Fruit fly (Drosophila melanogaster) whole organism, embryonic: ENCODE data around the gene AsnRS.

Experiments used
- Asciz ChIP-seq: fragments of 200-800 bp; sonication (Bioruptor generic); optimal IDR thresholded peaks from 2 replicates; lab custom pipeline; 2017; ENCODE audit warnings: missing biosample characterization, mild to moderate bottlenecking, missing genetic modification characterization, missing genetic modification reagents
- Atf-2 ChIP-seq: fragments of 200-800 bp; sonication (Bioruptor generic); optimal IDR thresholded peaks from 2 replicates; lab custom pipeline; 2016; ENCODE audit warnings: missing biosample characterization, missing genetic modification characterization
- Atf6 ChIP-seq: fragments of 200-800 bp; sonication (Bioruptor generic); IDR thresholded peaks from 2 replicates; pipeline ENCODE4 v1.3.6; 2022; ENCODE audit warnings: missing biosample characterization, missing genetic modification characterization
- BEAF-32 ChIP-seq: fragments of 200-800 bp; sonication (Bioruptor generic); optimal IDR thresholded peaks from 3 replicates; lab custom pipeline; 2017; ENCODE audit warnings: missing biosample characterization, missing genetic modification characterization, mild to moderate bottlenecking, moderate library complexity, missing genetic modification reagents
- CG13123 ChIP-seq: fragments of 200-800 bp; sonication (Bioruptor generic); optimal IDR thresholded peaks from 2 replicates; lab custom pipeline; 2016; ENCODE audit warnings: missing biosample characterization, missing genetic modification characterization
- CG17186 ChIP-seq: fragments of 200-800 bp; sonication (Bioruptor generic); optimal IDR thresholded peaks from 3 replicates; lab custom pipeline; 2017; ENCODE audit warnings: missing biosample characterization, missing genetic modification reagents, missing genetic modification characterization
- CG17612 ChIP-seq: fragments of 200-800 bp; sonication (Bioruptor generic); IDR thresholded peaks from 2 replicates; pipeline ENCODE4 v1.3.6; 2022; ENCODE audit warnings: missing biosample characterization, missing genetic modification characterization
- CG18262 ChIP-seq: fragments of 200-800 bp; optimal IDR thresholded peaks from 3 replicates; lab custom pipeline; 2019; ENCODE audit warnings: missing biosample characterization, mild to moderate bottlenecking, missing genetic modification characterization, moderate library complexity
- CG34224 ChIP-seq: fragments of 200-800 bp; sonication (Bioruptor generic); IDR thresholded peaks from 3 replicates; pipeline ENCODE4 v1.3.6; 2022; ENCODE audit warnings: missing biosample characterization, missing genetic modification characterization; ENCODE audit not compliant: partially characterized antibody
- CG34422 ChIP-seq: fragments of 200-800 bp; sonication (Bioruptor generic); IDR thresholded peaks from 3 replicates; pipeline ENCODE4 v1.3.6; 2022; ENCODE audit warnings: missing biosample characterization, missing genetic modification characterization
- CG5953 ChIP-seq: fragments of 200-800 bp; sonication (Bioruptor generic); IDR thresholded peaks from 2 replicates; pipeline ENCODE4 v1.3.6; 2022; ENCODE audit warnings: missing biosample characterization, missing genetic modification characterization
- CG6765 ChIP-seq: fragments of 200-800 bp; sonication (Bioruptor generic); optimal IDR thresholded peaks from 3 replicates; lab custom pipeline; 2017; ENCODE audit warnings: missing biosample characterization, mild to moderate bottlenecking, missing genetic modification characterization
- CG6791 ChIP-seq: fragments of 200-800 bp; sonication (Bioruptor generic); IDR thresholded peaks from 3 replicates; pipeline ENCODE4 v1.3.6; 2022; ENCODE audit warnings: missing biosample characterization, missing genetic modification characterization; ENCODE audit not compliant: partially characterized antibody
- CG8944 ChIP-seq: fragments of 200-800 bp; sonication (Bioruptor generic); optimal IDR thresholded peaks from 3 replicates; lab custom pipeline; 2016; ENCODE audit warnings: missing biosample characterization, missing genetic modification characterization
- CG9727 ChIP-seq: fragments of 200-800 bp; sonication (Bioruptor generic); optimal IDR thresholded peaks from 3 replicates; lab custom pipeline; 2017; ENCODE audit warnings: missing biosample characterization, mild to moderate bottlenecking, missing genetic modification characterization
- Dfd ChIP-seq, 2 experiments: fragments of >200 bp; optimal IDR thresholded peaks; 2 replicates each; lab custom pipeline; 2017; ENCODE audit warnings: missing biosample characterization in 2 of 2, missing genetic modification characterization in 2 of 2
- Ets97D ChIP-seq: fragments of 200-800 bp; sonication (Bioruptor generic); optimal IDR thresholded peaks from 3 replicates; lab custom pipeline; 2016; ENCODE audit warnings: missing biosample characterization, missing genetic modification characterization
- HLH4C ChIP-seq: fragments of 200-800 bp; sonication (Bioruptor generic); IDR thresholded peaks from 3 replicates; pipeline ENCODE4 v1.3.6; 2022; ENCODE audit warnings: missing biosample characterization, missing genetic modification characterization; ENCODE audit not compliant: partially characterized antibody
- HmgZ ChIP-seq: fragments of 200-800 bp; sonication (Bioruptor generic); optimal IDR thresholded peaks from 2 replicates; lab custom pipeline; 2018; ENCODE audit warnings: missing biosample characterization, mild to moderate bottlenecking, missing genetic modification characterization
- Jarid2 ChIP-seq: fragments of 200-800 bp; sonication (Bioruptor generic); optimal IDR thresholded peaks from 3 replicates; lab custom pipeline; 2017; ENCODE audit warnings: mild to moderate bottlenecking, missing biosample characterization, missing genetic modification reagents, missing genetic modification characterization
- Max ChIP-seq: fragments of 200-800 bp; sonication (Bioruptor generic); optimal IDR thresholded peaks from 2 replicates; lab custom pipeline; 2016; ENCODE audit warnings: missing biosample characterization, mild to moderate bottlenecking, missing genetic modification characterization
- Mes4 ChIP-seq: fragments of 200-800 bp; sonication (Bioruptor generic); optimal IDR thresholded peaks from 2 replicates; lab custom pipeline; 2016; ENCODE audit warnings: missing biosample characterization, missing genetic modification characterization
- NC2α ChIP-seq: fragments of 200-800 bp; sonication (Bioruptor generic); optimal IDR thresholded peaks from 2 replicates; lab custom pipeline; 2016; ENCODE audit warnings: missing biosample characterization, missing genetic modification characterization
- NK7.1 ChIP-seq: fragments of 200-800 bp; sonication (Bioruptor generic); optimal IDR thresholded peaks from 3 replicates; lab custom pipeline; 2016; ENCODE audit warnings: missing biosample characterization, missing genetic modification characterization
- Nf-YC ChIP-seq: fragments of 200-800 bp; optimal IDR thresholded peaks from 3 replicates; lab custom pipeline; 2019; ENCODE audit warnings: missing biosample characterization, mild to moderate bottlenecking, missing genetic modification characterization, moderate library complexity
- Opbp ChIP-seq: fragments of 200-800 bp; sonication (Bioruptor generic); IDR thresholded peaks from 3 replicates; pipeline ENCODE4 v1.3.6; 2022; ENCODE audit warnings: missing biosample characterization, missing genetic modification characterization; ENCODE audit not compliant: partially characterized antibody
- Ravus ChIP-seq: fragments of 200-800 bp; sonication (Bioruptor generic); IDR thresholded peaks from 2 replicates; pipeline ENCODE4 v1.3.6; 2022; ENCODE audit warnings: missing biosample characterization, missing genetic modification characterization
- Side ChIP-seq: fragments of 200-800 bp; sonication (Bioruptor generic); optimal IDR thresholded peaks from 2 replicates; lab custom pipeline; 2016; ENCODE audit warnings: missing biosample characterization, missing genetic modification characterization
- Sin3A ChIP-seq: fragments of >200 bp; optimal IDR thresholded peaks from 2 replicates; lab custom pipeline; 2018
- Sox100B ChIP-seq: fragments of 200-800 bp; sonication (Bioruptor generic); optimal IDR thresholded peaks from 3 replicates; lab custom pipeline; 2018; ENCODE audit warnings: missing biosample characterization, mild to moderate bottlenecking, missing genetic modification characterization
- Stat92E ChIP-seq, 3 experiments: fragments of >200 bp in 2 of 3; fragments of 200-800 bp in 1 of 3; sonication (Bioruptor generic) in 1 of 3; optimal IDR thresholded peaks; 2 replicates each; lab custom pipeline; 2017 to 2019; ENCODE audit warnings: missing biosample characterization in 3 of 3, missing genetic modification characterization in 3 of 3, mild to moderate bottlenecking in 1 of 3, moderate library complexity in 1 of 3
- aop ChIP-seq: fragments of 200-800 bp; sonication (Bioruptor generic); IDR thresholded peaks from 2 replicates; pipeline ENCODE4 v1.3.6; 2022; ENCODE audit warnings: missing biosample characterization, missing genetic modification characterization
- bcd ChIP-seq: fragments of 200-800 bp; sonication (Bioruptor generic); optimal IDR thresholded peaks from 2 replicates; lab custom pipeline; 2017; ENCODE audit warnings: missing biosample characterization, mild to moderate bottlenecking, missing genetic modification characterization
- br ChIP-seq: fragments of >200 bp; optimal IDR thresholded peaks from 2 replicates; lab custom pipeline; 2017
- bsh ChIP-seq, 2 experiments: fragments of 200-800 bp; sonication (Bioruptor generic); optimal IDR thresholded peaks; 2 replicates each; lab custom pipeline; 2017 to 2018; ENCODE audit warnings: mild to moderate bottlenecking in 2 of 2, missing biosample characterization in 2 of 2, missing genetic modification characterization in 2 of 2, moderate library complexity in 1 of 2
- caup ChIP-seq: fragments of 200-800 bp; sonication (Bioruptor generic); optimal IDR thresholded peaks from 3 replicates; lab custom pipeline; 2017; ENCODE audit warnings: missing biosample characterization, mild to moderate bottlenecking, missing genetic modification characterization, moderate library complexity; ENCODE audit not compliant: severe bottlenecking
- cg ChIP-seq: fragments of 200-800 bp; sonication (Bioruptor generic); optimal IDR thresholded peaks from 3 replicates; lab custom pipeline; 2019; ENCODE audit warnings: missing biosample characterization, mild to moderate bottlenecking, missing genetic modification characterization, moderate library complexity
- chinmo ChIP-seq: fragments of 200-800 bp; sonication (Bioruptor generic); IDR thresholded peaks from 4 replicates; pipeline ENCODE4 v1.3.6; 2022; ENCODE audit warnings: missing biosample characterization, missing genetic modification characterization; ENCODE audit not compliant: partially characterized antibody
- chn ChIP-seq: fragments of 200-800 bp; sonication (Bioruptor generic); optimal IDR thresholded peaks from 2 replicates; lab custom pipeline; 2016; ENCODE audit warnings: missing biosample characterization, missing genetic modification characterization
- grau ChIP-seq: fragments of 200-800 bp; optimal IDR thresholded peaks from 3 replicates; lab custom pipeline; 2019; ENCODE audit warnings: missing biosample characterization, mild to moderate bottlenecking, missing genetic modification characterization, moderate library complexity
- gro ChIP-seq: fragments of 200-800 bp; sonication (Bioruptor generic); optimal IDR thresholded peaks from 2 replicates; lab custom pipeline; 2016; ENCODE audit warnings: missing biosample characterization, missing genetic modification characterization
- kay ChIP-seq: fragments of 200-800 bp; sonication (Bioruptor generic); optimal IDR thresholded peaks from 2 replicates; lab custom pipeline; 2016; ENCODE audit warnings: missing biosample characterization, missing genetic modification characterization
- maf-S ChIP-seq: fragments of 200-800 bp; sonication (Bioruptor generic); optimal IDR thresholded peaks from 2 replicates; lab custom pipeline; 2016; ENCODE audit warnings: missing biosample characterization, missing genetic modification characterization
- mld ChIP-seq: fragments of 200-800 bp; sonication (Bioruptor generic); IDR thresholded peaks from 3 replicates; pipeline ENCODE4 v1.3.6; 2022; ENCODE audit warnings: missing biosample characterization, missing genetic modification characterization; ENCODE audit not compliant: partially characterized antibody
- nau ChIP-seq: fragments of 200-800 bp; sonication (Bioruptor generic); optimal IDR thresholded peaks from 3 replicates; lab custom pipeline; 2017; ENCODE audit warnings: missing biosample characterization, mild to moderate bottlenecking, missing genetic modification characterization, missing genetic modification reagents
- pho ChIP-seq: fragments of 200-800 bp; sonication (Bioruptor generic); optimal IDR thresholded peaks from 2 replicates; lab custom pipeline; 2016; ENCODE audit warnings: missing biosample characterization, missing genetic modification characterization
- sd ChIP-seq: fragments of 200-800 bp; sonication (Bioruptor generic); optimal IDR thresholded peaks from 3 replicates; lab custom pipeline; 2018; ENCODE audit warnings: missing biosample characterization, mild to moderate bottlenecking, missing genetic modification characterization, moderate library complexity
- sens ChIP-seq: fragments of 200-800 bp; sonication (Bioruptor generic); peaks from one replicate; lab custom pipeline; 2016; ENCODE audit warnings: missing biosample characterization, missing genetic modification characterization
- tio ChIP-seq: fragments of 200-800 bp; sonication (Bioruptor generic); optimal IDR thresholded peaks from 2 replicates; lab custom pipeline; 2017; ENCODE audit warnings: missing biosample characterization, missing genetic modification characterization, inconsistent platforms
- vnd ChIP-seq: fragments of 200-800 bp; sonication (Bioruptor generic); IDR thresholded peaks from 3 replicates; pipeline ENCODE4 v1.3.6; 2022; ENCODE audit warnings: missing biosample characterization, missing genetic modification characterization; ENCODE audit not compliant: partially characterized antibody

AsnRS gene

dm6 chr2L:19123472-19124070 lies 8.2 kb downstream of the AsnRS start, which contains the start of gene Phb1 (continued):
- peak; percentile 94 for TF ChIP-seq CG34224 (GFP tag; lab: Robert Waterston, UW)
- TF ChIP-seq Opbp (GFP tag; lab: Robert Waterston, UW) = peak; percentile 92
- no peak for TF ChIP-seq Jarid2 (GFP tag; lab: Kevin White, UChicago)
- no peak for TF ChIP-seq CG17186 (GFP tag; lab: Kevin White, UChicago)
- 0 out of 2 replicates have a peak, but pooled peaks have one; percentile 6 for TF ChIP-seq Atf6 (GFP tag; lab: Robert Waterston, UW)
- no peak for TF ChIP-seq br (lab: Kevin White, UChicago)
- no peak for TF ChIP-seq kay (GFP tag; lab: Kevin White, UChicago)
- TF ChIP-seq Side (GFP tag; lab: Kevin White, UChicago) = no peak
- TF ChIP-seq bcd (GFP tag; lab: Kevin White, UChicago) = no peak
- peak; percentile 60 for TF ChIP-seq BEAF-32 (GFP tag; lab: Kevin White, UChicago)
- TF ChIP-seq NK7.1 = no peak
- no peak for TF ChIP-seq Stat92E (GFP tag; optimal IDR thresholded peaks at IDR 0.05; lab: Kevin White, UChicago)
- TF ChIP-seq Sox100B (GFP tag; lab: Kevin White, UChicago) = no peak
- no peak for TF ChIP-seq chn
- TF ChIP-seq tio (GFP tag; lab: Kevin White, UChicago) = no peak
- TF ChIP-seq chinmo (GFP tag; lab: Robert Waterston, UW) = peak; percentile 71; the same call in 2 of the 4 replicates
- TF ChIP-seq CG6791 (GFP tag; lab: Robert Waterston, UW) = peak; percentile 91
- TF ChIP-seq gro = no peak
- TF ChIP-seq Dfd (GFP tag; optimal IDR thresholded peaks at IDR 0.05; lab: Kevin White, UChicago) = no peak
- no peak for TF ChIP-seq Nf-YC (tag; lab: Kevin White, UChicago)
- TF ChIP-seq CG5953 (GFP tag; lab: Robert Waterston, UW) = no peak
- TF ChIP-seq HmgZ (tag; lab: Kevin White, UChicago) = no peak
- no peak for TF ChIP-seq Ravus
- no peak for TF ChIP-seq Ets97D (GFP tag; lab: Kevin White, UChicago)
- TF ChIP-seq CG13123 = no peak
- peak; percentile 69 for TF ChIP-seq sens (GFP tag; lab: Kevin White, UChicago)
- no peak for TF ChIP-seq caup (GFP tag; lab: Kevin White, UChicago)
- TF ChIP-seq CG9727 (GFP tag; lab: Kevin White, UChicago) = no peak
- TF ChIP-seq Sin3A (lab: Kevin White, UChicago) = no peak
- no peak for TF ChIP-seq bsh (GFP tag; optimal IDR thresholded peaks at IDR 0.05; lab: Kevin White, UChicago)
- no peak for TF ChIP-seq aop
- TF ChIP-seq Atf-2 (GFP tag; lab: Kevin White, UChicago) = no peak
- TF ChIP-seq HLH4C = peak; percentile 98
- no peak for TF ChIP-seq Max (GFP tag; lab: Kevin White, UChicago)
- no peak for TF ChIP-seq maf-S (GFP tag; lab: Kevin White, UChicago)
- no peak for TF ChIP-seq cg
- TF ChIP-seq grau (tag; lab: Kevin White, UChicago) = no peak
- no peak for TF ChIP-seq Mes4 (GFP tag; lab: Kevin White, UChicago)
- no peak for TF ChIP-seq nau (GFP tag; lab: Kevin White, UChicago)
- peak; percentile 69; the same call in 1 of the 3 replicates for TF ChIP-seq CG34422 (GFP tag; lab: Robert Waterston, UW)
- TF ChIP-seq Asciz (GFP tag; lab: Kevin White, UChicago) = no peak
- peak; percentile 93 for TF ChIP-seq mld (GFP tag; lab: Robert Waterston, UW)
- TF ChIP-seq CG6765 (GFP tag; lab: Kevin White, UChicago) = no peak
- TF ChIP-seq pho (GFP tag; lab: Kevin White, UChicago) = no peak
- TF ChIP-seq CG8944 = no peak
- TF ChIP-seq CG18262 = no peak
- TF ChIP-seq sd (tag; lab: Kevin White, UChicago) = no peak
- TF ChIP-seq CG17612 = no peak
- TF ChIP-seq vnd (GFP tag; lab: Robert Waterston, UW) = peak; percentile 87
- TF ChIP-seq NC2α (GFP tag; lab: Kevin White, UChicago) = no peak
